Fruit fly (Drosophila melanogaster): Measurements from ENCODE around the gene Ork1.

Gene Ork1

dm6 chrX:10857376-10857775 is 33.7 kb downstream of the Ork1 start, which contains the start of the genes sofe and CG2186 (continued):
- TF ChIP-seq z (GFP tag; IDR thresholded peaks at IDR 0.05), result no peak
- peak; percentile 76 for TF ChIP-seq Dp (GFP tag; optimal IDR thresholded peaks at IDR 0.05)
- TF ChIP-seq CG30431 (GFP tag; optimal IDR thresholded peaks at IDR 0.05), result no peak
- TF ChIP-seq gfzf (GFP tag; optimal IDR thresholded peaks at IDR 0.05), result peak; percentile 38
- TF ChIP-seq h (optimal IDR thresholded peaks at IDR 0.05), result no peak
- TF ChIP-seq run (tag; optimal IDR thresholded peaks at IDR 0.05), result no peak
- peak; percentile 76 for TF ChIP-seq hb (GFP tag; IDR thresholded peaks at IDR 0.05; ENCODE audit: partially characterized antibody)
- no peak for TF ChIP-seq Poxn (GFP tag; IDR thresholded peaks at IDR 0.05)
- TF ChIP-seq Abd-B (GFP tag; optimal IDR thresholded peaks at IDR 0.05), result peak; percentile 35
- peak; percentile 85 for TF ChIP-seq amos (GFP tag; IDR thresholded peaks at IDR 0.05; ENCODE audit: partially characterized antibody)
- peak; percentile 60; the same call in 2 of the 3 replicates for TF ChIP-seq ci (GFP tag; IDR thresholded peaks at IDR 0.05)
- TF ChIP-seq CG30403 (GFP tag; optimal IDR thresholded peaks at IDR 0.05), result peak; percentile 80
- no peak for TF ChIP-seq CG17802 (tag; optimal IDR thresholded peaks at IDR 0.05)
- TF ChIP-seq pzg (GFP tag; optimal IDR thresholded peaks at IDR 0.05), result peak; percentile 81
- no peak for TF ChIP-seq seq (GFP tag; IDR thresholded peaks at IDR 0.05)
- no peak for TF ChIP-seq dmrt99B (tag; optimal IDR thresholded peaks at IDR 0.05)
- TF ChIP-seq tll (GFP tag; optimal IDR thresholded peaks at IDR 0.05), result no peak
- TF ChIP-seq Dll (GFP tag; IDR thresholded peaks at IDR 0.05; ENCODE audit: partially characterized antibody), result peak; percentile 94
- no peak for TF ChIP-seq MTF-1 (GFP tag; optimal IDR thresholded peaks at IDR 0.05; ENCODE audit: borderline replicate concordance)
- TF ChIP-seq Stat92E (GFP tag; optimal IDR thresholded peaks at IDR 0.05), result peak in 1 of 3 experiments; percentile 25
- no peak for TF ChIP-seq C15 (GFP tag; IDR thresholded peaks at IDR 0.05)
- no peak for TF ChIP-seq CG3838 (GFP tag; optimal IDR thresholded peaks at IDR 0.05)
- no peak for TF ChIP-seq scrt (GFP tag; optimal IDR thresholded peaks at IDR 0.05)
- TF ChIP-seq cg (GFP tag; optimal IDR thresholded peaks at IDR 0.05), result no peak
- no peak for TF ChIP-seq stc (GFP tag; IDR thresholded peaks at IDR 0.05)
- peak; percentile 44 for TF ChIP-seq Dip3 (GFP tag; optimal IDR thresholded peaks at IDR 0.05)
- TF ChIP-seq CG17568 (GFP tag; optimal IDR thresholded peaks at IDR 0.05), result no peak
- TF ChIP-seq CG13123 (GFP tag; optimal IDR thresholded peaks at IDR 0.05), result peak; percentile 46
- TF ChIP-seq en (GFP tag; optimal IDR thresholded peaks at IDR 0.05), result no peak
- TF ChIP-seq lov (optimal IDR thresholded peaks at IDR 0.05), result no peak
- no peak for TF ChIP-seq lov (GFP tag; IDR thresholded peaks at IDR 0.05)
- no peak for TF ChIP-seq Sry-β (GFP tag; optimal IDR thresholded peaks at IDR 0.05)
- TF ChIP-seq CG9727 (GFP tag; optimal IDR thresholded peaks at IDR 0.05), result peak; percentile 51
- no peak for TF ChIP-seq sqz (GFP tag; optimal IDR thresholded peaks at IDR 0.05)
- TF ChIP-seq Rfx (GFP tag; IDR thresholded peaks at IDR 0.05), result peak; percentile 70
- no peak for TF ChIP-seq Fer2 (tag; optimal IDR thresholded peaks at IDR 0.05)
- no peak for TF ChIP-seq ara (GFP tag; IDR thresholded peaks at IDR 0.05)
- TF ChIP-seq Ravus (GFP tag; IDR thresholded peaks at IDR 0.05), result no peak
- peak; percentile 56 for TF ChIP-seq zfh2 (GFP tag; optimal IDR thresholded peaks at IDR 0.05)
- TF ChIP-seq CG1792 (GFP tag; optimal IDR thresholded peaks at IDR 0.05), result no peak
- TF ChIP-seq Neu2 (GFP tag; optimal IDR thresholded peaks at IDR 0.05; ENCODE audit: borderline replicate concordance), result no peak
- TF ChIP-seq Hand (GFP tag; optimal IDR thresholded peaks at IDR 0.05), result no peak
- TF ChIP-seq E2f1 (GFP tag; IDR thresholded peaks at IDR 0.05), result peak; percentile 23; the same call in 1 of the 2 replicates
- TF ChIP-seq CG9215 (GFP tag; IDR thresholded peaks at IDR 0.05), result peak; percentile 38; the same call in 1 of the 2 replicates
- peak; percentile 52 for TF ChIP-seq dmrt11E (tag; optimal IDR thresholded peaks at IDR 0.05)
- TF ChIP-seq eve (GFP tag; optimal IDR thresholded peaks at IDR 0.05), result no peak
- TF ChIP-seq CG6683 (GFP tag; optimal IDR thresholded peaks at IDR 0.05), result no peak
- TF ChIP-seq Sox100B (GFP tag; optimal IDR thresholded peaks at IDR 0.05), result no peak
- 0 out of 2 replicates have a peak, but pooled peaks have one; percentile 19 for TF ChIP-seq Drgx (GFP tag; IDR thresholded peaks at IDR 0.05)
- TF ChIP-seq CG4404 (GFP tag; IDR thresholded peaks at IDR 0.05), result peak; percentile 45
- peak; percentile 58 for TF ChIP-seq Chrac-16 (GFP tag; optimal IDR thresholded peaks at IDR 0.05)

All from whole organism, embryonic.